Worm (Caenorhabditis elegans): Measurements from ENCODE around the gene slc-25A21.

- TF ChIP-seq ama-1 (optimal IDR thresholded peaks at IDR 0.05) (no peak), sea-1 (GFP tag; conservative IDR thresholded peaks at IDR 0.05) (no peak), hmbx-1 (tag; optimal IDR thresholded peaks at IDR 0.05) (no peak), ets-7 (tag; optimal IDR thresholded peaks at IDR 0.05) (no peak), ceh-36 (tag; optimal IDR thresholded peaks at IDR 0.05) (peak; percentile 93), B0310.2 (tag; optimal IDR thresholded peaks at IDR 0.05) (no peak), scrt-1 (GFP tag; IDR thresholded peaks at IDR 0.05) (no peak), F13C5.2 (tag; optimal IDR thresholded peaks at IDR 0.05) (no peak), tra-4 (tag; optimal IDR thresholded peaks at IDR 0.05) (no peak), flt-1 (GFP tag; IDR thresholded peaks at IDR 0.05) (no peak), hmg-4 (GFP tag; optimal IDR thresholded peaks at IDR 0.05) (no peak), tbx-37 (GFP tag; conservative IDR thresholded peaks at IDR 0.05) (no peak), tbx-11 (GFP tag; IDR thresholded peaks at IDR 0.05) (no peak)
These were observed 9.6 kb downstream of the slc-25A21 start, which contains the start of gene R11.3 for ce11 chrX:16199200-16199764.

Measured in whole organism, early embryonic.